Fruit fly (Drosophila melanogaster) whole organism, embryonic: Measurements from ENCODE around the gene CG31717.
A peak's percentile ranks its signal among the peaks of the same experiment; 100 is the strongest.

Experiments used
- Ada2b ChIP-seq: fragments of 200-800 bp; sonication (Bioruptor generic); IDR thresholded peaks from 2 replicates; pipeline ENCODE4 v1.3.6; 2022; ENCODE audit warnings: missing biosample characterization, missing genetic modification characterization
- Atf6 ChIP-seq: fragments of 200-800 bp; sonication (Bioruptor generic); IDR thresholded peaks from 2 replicates; pipeline ENCODE4 v1.3.6; 2022; ENCODE audit warnings: missing biosample characterization, missing genetic modification characterization
- CG10431 ChIP-seq: fragments of 200-800 bp; sonication (Bioruptor generic); optimal IDR thresholded peaks from 3 replicates; lab custom pipeline; 2018; ENCODE audit warnings: missing biosample characterization, mild to moderate bottlenecking, missing genetic modification characterization
- CG10462 ChIP-seq: fragments of 200-800 bp; sonication (Bioruptor generic); optimal IDR thresholded peaks from 2 replicates; lab custom pipeline; 2016; ENCODE audit warnings: missing biosample characterization, missing genetic modification characterization
- CG12659 ChIP-seq: fragments of 200-800 bp; sonication (Bioruptor generic); optimal IDR thresholded peaks from 3 replicates; lab custom pipeline; 2017; ENCODE audit warnings: mild to moderate bottlenecking, missing biosample characterization, missing genetic modification reagents, missing genetic modification characterization
- CG12744 ChIP-seq: fragments of 200-800 bp; sonication (Bioruptor generic); optimal IDR thresholded peaks from 2 replicates; lab custom pipeline; 2016; ENCODE audit warnings: missing biosample characterization, missing genetic modification characterization
- CG12769 ChIP-seq: fragments of 200-800 bp; sonication (Bioruptor generic); optimal IDR thresholded peaks from 2 replicates; lab custom pipeline; 2019; ENCODE audit warnings: missing biosample characterization, mild to moderate bottlenecking, missing genetic modification characterization, moderate library complexity
- CG14441 ChIP-seq: fragments of 200-800 bp; sonication (Bioruptor generic); IDR thresholded peaks from 2 replicates; pipeline ENCODE4 v1.3.6; 2022; ENCODE audit warnings: missing biosample characterization, missing genetic modification characterization
- CG15479 ChIP-seq: fragments of 200-800 bp; sonication (Bioruptor generic); optimal IDR thresholded peaks from 3 replicates; lab custom pipeline; 2019; ENCODE audit warnings: missing biosample characterization, mild to moderate bottlenecking, missing genetic modification characterization, moderate library complexity
- CG16813 ChIP-seq: fragments of 200-800 bp; sonication (Bioruptor generic); IDR thresholded peaks from 3 replicates; pipeline ENCODE4 v1.3.6; 2022; ENCODE audit warnings: missing biosample characterization, missing genetic modification characterization; ENCODE audit not compliant: partially characterized antibody
- CG18011 ChIP-seq: fragments of 200-800 bp; sonication (Bioruptor generic); optimal IDR thresholded peaks from 2 replicates; lab custom pipeline; 2017; ENCODE audit warnings: missing biosample characterization, missing genetic modification characterization, mild to moderate bottlenecking, moderate library complexity, missing genotype
- CG30020 ChIP-seq: fragments of 200-800 bp; optimal IDR thresholded peaks from 2 replicates; lab custom pipeline; 2019; ENCODE audit warnings: missing biosample characterization, mild to moderate bottlenecking, missing genetic modification characterization, moderate library complexity
- CG34224 ChIP-seq: fragments of 200-800 bp; sonication (Bioruptor generic); IDR thresholded peaks from 3 replicates; pipeline ENCODE4 v1.3.6; 2022; ENCODE audit warnings: missing biosample characterization, missing genetic modification characterization; ENCODE audit not compliant: partially characterized antibody
- CG3995 ChIP-seq: fragments of 200-800 bp; sonication (Bioruptor generic); optimal IDR thresholded peaks from 3 replicates; lab custom pipeline; 2016; ENCODE audit warnings: missing biosample characterization, missing genetic modification characterization
- CG43689 ChIP-seq: fragments of 200-800 bp; sonication (Bioruptor generic); IDR thresholded peaks from 2 replicates; pipeline ENCODE4 v1.3.6; 2022; ENCODE audit warnings: missing biosample characterization, missing genetic modification characterization
- CG6813 ChIP-seq: fragments of 200-800 bp; sonication (Bioruptor generic); optimal IDR thresholded peaks from 2 replicates; lab custom pipeline; 2017; ENCODE audit warnings: missing biosample characterization, missing genetic modification characterization, mild to moderate bottlenecking, moderate library complexity, missing genetic modification reagents
- CG8290 ChIP-seq, 3 experiments: fragments of 200-800 bp; sonication (Bioruptor generic); optimal IDR thresholded peaks; 2 replicates each; lab custom pipeline; 2016 to 2019; ENCODE audit warnings: missing biosample characterization in 3 of 3, missing genetic modification characterization in 3 of 3, mild to moderate bottlenecking in 2 of 3, moderate library complexity in 1 of 3
- CG8924 ChIP-seq: fragments of 200-800 bp; optimal IDR thresholded peaks from 3 replicates; lab custom pipeline; 2019; ENCODE audit warnings: missing biosample characterization, mild to moderate bottlenecking, missing genetic modification characterization, moderate library complexity
- Dp ChIP-seq: fragments of 200-800 bp; sonication (Bioruptor generic); optimal IDR thresholded peaks from 2 replicates; lab custom pipeline; 2018; ENCODE audit warnings: missing biosample characterization, mild to moderate bottlenecking, missing genetic modification characterization, moderate library complexity
- E2f2 ChIP-seq: fragments of 200-800 bp; sonication (Bioruptor generic); IDR thresholded peaks from 2 replicates; pipeline ENCODE4 v1.3.6; 2022; ENCODE audit warnings: missing biosample characterization, missing genetic modification characterization
- Fer1 ChIP-seq: fragments of 200-800 bp; sonication (Bioruptor generic); optimal IDR thresholded peaks from 2 replicates; lab custom pipeline; 2017; ENCODE audit warnings: missing biosample characterization, mild to moderate bottlenecking, missing genetic modification characterization
- GATAe ChIP-seq: fragments of 200-800 bp; sonication (Bioruptor generic); conservative IDR thresholded peaks from 2 replicates; pipeline ENCODE4 v1.3.6; 2022; ENCODE audit warnings: missing biosample characterization, missing genetic modification characterization
- HLH4C ChIP-seq: fragments of 200-800 bp; sonication (Bioruptor generic); IDR thresholded peaks from 3 replicates; pipeline ENCODE4 v1.3.6; 2022; ENCODE audit warnings: missing biosample characterization, missing genetic modification characterization; ENCODE audit not compliant: partially characterized antibody
- Hey ChIP-seq: fragments of 200-800 bp; sonication (Bioruptor generic); optimal IDR thresholded peaks from 3 replicates; lab custom pipeline; 2018; ENCODE audit warnings: missing biosample characterization, mild to moderate bottlenecking, missing genetic modification characterization
- HmgZ ChIP-seq: fragments of 200-800 bp; sonication (Bioruptor generic); optimal IDR thresholded peaks from 2 replicates; lab custom pipeline; 2018; ENCODE audit warnings: missing biosample characterization, mild to moderate bottlenecking, missing genetic modification characterization
- Hsf ChIP-seq: fragments of 200-800 bp; sonication (Bioruptor generic); optimal IDR thresholded peaks from 3 replicates; lab custom pipeline; 2016; ENCODE audit warnings: missing biosample characterization, missing genetic modification characterization
- Kr ChIP-seq: fragments of 200-800 bp; sonication (Bioruptor generic); optimal IDR thresholded peaks from 2 replicates; lab custom pipeline; 2017; ENCODE audit warnings: missing biosample characterization, mild to moderate bottlenecking, missing genetic modification characterization
- Lhr ChIP-seq: fragments of 200-800 bp; sonication (Bioruptor generic); optimal IDR thresholded peaks from 3 replicates; lab custom pipeline; 2017; ENCODE audit warnings: mild to moderate bottlenecking, missing biosample characterization, missing genetic modification reagents, missing genetic modification characterization
- Lpt ChIP-seq: fragments of >200 bp; optimal IDR thresholded peaks from 2 replicates; lab custom pipeline; 2018; ENCODE audit warnings: missing biosample characterization, missing genetic modification characterization
- MBD-R2 ChIP-seq: fragments of 200-800 bp; sonication (Bioruptor generic); IDR thresholded peaks from 2 replicates; pipeline ENCODE4 v1.3.6; 2022; ENCODE audit warnings: missing biosample characterization, missing genetic modification characterization
- Max ChIP-seq: fragments of 200-800 bp; sonication (Bioruptor generic); optimal IDR thresholded peaks from 2 replicates; lab custom pipeline; 2016; ENCODE audit warnings: missing biosample characterization, mild to moderate bottlenecking, missing genetic modification characterization
- Med ChIP-seq: fragments of 200-800 bp; sonication (Bioruptor generic); peaks from one replicate; lab custom pipeline; 2016; ENCODE audit warnings: missing biosample characterization, missing genetic modification characterization, mild to moderate bottlenecking, inconsistent platforms, moderate library complexity
- Opbp ChIP-seq: fragments of 200-800 bp; sonication (Bioruptor generic); IDR thresholded peaks from 3 replicates; pipeline ENCODE4 v1.3.6; 2022; ENCODE audit warnings: missing biosample characterization, missing genetic modification characterization; ENCODE audit not compliant: partially characterized antibody
- Optix ChIP-seq: fragments of 200-800 bp; sonication (Bioruptor generic); IDR thresholded peaks from 3 replicates; pipeline ENCODE4 v1.3.6; 2022; ENCODE audit warnings: missing biosample characterization, missing genetic modification characterization
- PHDP ChIP-seq: fragments of 200-800 bp; sonication (Bioruptor generic); optimal IDR thresholded peaks from 3 replicates; lab custom pipeline; 2018; ENCODE audit warnings: missing biosample characterization, mild to moderate bottlenecking, missing genetic modification characterization, moderate library complexity
- cato ChIP-seq: fragments of 200-800 bp; sonication (Bioruptor generic); optimal IDR thresholded peaks from 2 replicates; lab custom pipeline; 2016; ENCODE audit warnings: missing biosample characterization, missing genetic modification characterization, borderline replicate concordance
- emc ChIP-seq: fragments of 200-800 bp; sonication (Bioruptor generic); optimal IDR thresholded peaks from 2 replicates; lab custom pipeline; 2016; ENCODE audit warnings: missing biosample characterization, missing genetic modification characterization
- gcm ChIP-seq: fragments of 200-800 bp; sonication (Bioruptor generic); optimal IDR thresholded peaks from 2 replicates; lab custom pipeline; 2019; ENCODE audit warnings: missing biosample characterization, mild to moderate bottlenecking, missing genetic modification characterization, moderate library complexity
- her ChIP-seq: fragments of 200-800 bp; sonication (Bioruptor generic); optimal IDR thresholded peaks from 2 replicates; lab custom pipeline; 2016; ENCODE audit warnings: missing biosample characterization, missing genetic modification characterization
- jing ChIP-seq: fragments of 200-800 bp; sonication (Bioruptor generic); optimal IDR thresholded peaks from 2 replicates; lab custom pipeline; 2018; ENCODE audit warnings: missing biosample characterization, mild to moderate bottlenecking, missing genetic modification characterization
- kah ChIP-seq: fragments of 200-800 bp; sonication (Bioruptor generic); optimal IDR thresholded peaks from 2 replicates; lab custom pipeline; 2018; ENCODE audit warnings: missing biosample characterization, mild to moderate bottlenecking, missing genetic modification characterization
- lola ChIP-seq, 3 experiments: fragments of >200 bp in 2 of 3; fragments of 200-800 bp in 1 of 3; sonication (Bioruptor generic) in 1 of 3; optimal IDR thresholded peaks; 2 replicates each; lab custom pipeline; 2017 to 2019; ENCODE audit warnings: missing biosample characterization in 3 of 3, missing genetic modification characterization in 3 of 3, mild to moderate bottlenecking in 1 of 3, moderate library complexity in 1 of 3
- lov ChIP-seq, 2 experiments: fragments of 200-800 bp in 1 of 2; fragments of >200 bp in 1 of 2; sonication (Bioruptor generic) in 1 of 2; IDR thresholded peaks in 1 of 2; optimal IDR thresholded peaks in 1 of 2; 2 replicates in 1 of 2; 3 replicates in 1 of 2; pipeline versions ENCODE4 v1.3.6 to Lab custom; 2017 to 2022; ENCODE audit warnings: missing biosample characterization in 1 of 2, missing genetic modification characterization in 1 of 2
- nerfin-1 ChIP-seq: fragments of 200-800 bp; sonication (Bioruptor generic); optimal IDR thresholded peaks from 3 replicates; lab custom pipeline; 2019; ENCODE audit warnings: missing biosample characterization, mild to moderate bottlenecking, missing genetic modification characterization, moderate library complexity
- row ChIP-seq: fragments of 200-800 bp; sonication (Bioruptor generic); IDR thresholded peaks from 3 replicates; pipeline ENCODE4 v1.3.6; 2022; ENCODE audit warnings: missing biosample characterization, missing genetic modification characterization
- sd ChIP-seq: fragments of 200-800 bp; sonication (Bioruptor generic); optimal IDR thresholded peaks from 3 replicates; lab custom pipeline; 2018; ENCODE audit warnings: missing biosample characterization, mild to moderate bottlenecking, missing genetic modification characterization, moderate library complexity
- stc ChIP-seq: fragments of 200-800 bp; sonication (Bioruptor generic); IDR thresholded peaks from 2 replicates; pipeline ENCODE4 v1.3.6; 2022; ENCODE audit warnings: missing biosample characterization, missing genetic modification characterization
- unpg ChIP-seq: fragments of 200-800 bp; sonication (Bioruptor generic); optimal IDR thresholded peaks from 3 replicates; lab custom pipeline; 2018; ENCODE audit warnings: missing biosample characterization, mild to moderate bottlenecking, missing genetic modification characterization, moderate library complexity
- zen2 ChIP-seq: fragments of 200-800 bp; sonication (Bioruptor generic); IDR thresholded peaks from 3 replicates; pipeline ENCODE4 v1.3.6; 2022; ENCODE audit warnings: missing biosample characterization, missing genetic modification characterization; ENCODE audit not compliant: partially characterized antibody

CG31717 gene

DNA sequence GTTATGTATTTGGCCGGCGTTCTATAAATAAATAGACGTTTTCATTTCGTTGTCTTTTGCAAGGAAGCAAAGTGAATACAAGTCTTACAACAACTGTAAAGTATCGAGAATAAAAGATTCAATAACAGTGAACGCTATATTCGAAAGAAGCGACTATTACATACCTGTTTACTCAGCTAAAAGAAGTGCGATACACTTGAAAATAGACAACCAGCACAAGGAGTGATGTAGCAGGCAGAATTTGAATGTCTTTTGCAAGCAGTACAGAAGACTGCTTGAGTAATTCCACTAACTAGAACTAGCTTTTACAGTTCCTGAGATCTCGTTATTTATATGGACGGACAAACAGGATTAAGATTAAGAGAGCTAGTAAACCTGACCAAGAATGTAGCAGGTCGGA is 47.8 kb downstream of the CG31717 start (continued):
- peak; percentile 67 for TF ChIP-seq HmgZ (tag; lab: Kevin White, UChicago)
- TF ChIP-seq CG34224 (GFP tag; lab: Robert Waterston, UW): peak; percentile 57; the same call in 1 of the 3 replicates
- TF ChIP-seq Kr (GFP tag; lab: Kevin White, UChicago): no peak
- no peak for TF ChIP-seq GATAe (GFP tag; lab: Robert Waterston, UW)
- no peak for TF ChIP-seq emc (GFP tag; lab: Kevin White, UChicago)
- TF ChIP-seq Med (GFP tag; lab: Kevin White, UChicago): peak; percentile 81
- no peak for TF ChIP-seq CG3995 (GFP tag; lab: Kevin White, UChicago)
- no peak for TF ChIP-seq kah (GFP tag; lab: Kevin White, UChicago)
- TF ChIP-seq Lpt: no peak
- no peak for TF ChIP-seq lov (optimal IDR thresholded peaks at IDR 0.05; lab: Kevin White, UChicago)
- TF ChIP-seq lov (GFP tag; IDR thresholded peaks at IDR 0.05; lab: Robert Waterston, UW): no peak
- peak; percentile 31 for TF ChIP-seq nerfin-1
- TF ChIP-seq row (GFP tag; lab: Robert Waterston, UW): peak; percentile 38; the same call in 1 of the 3 replicates
- no peak for TF ChIP-seq Fer1 (GFP tag; lab: Kevin White, UChicago)
- TF ChIP-seq MBD-R2 (GFP tag; lab: Robert Waterston, UW): peak; percentile 85
- TF ChIP-seq CG6813 (GFP tag; lab: Kevin White, UChicago): no peak
- TF ChIP-seq cato (GFP tag; lab: Kevin White, UChicago): no peak
- TF ChIP-seq CG14441: no peak
- TF ChIP-seq PHDP: no peak
- no peak for TF ChIP-seq zen2
- no peak for TF ChIP-seq Hey (tag; lab: Kevin White, UChicago)
- peak; percentile 58 for TF ChIP-seq Lhr
- TF ChIP-seq stc (GFP tag; lab: Robert Waterston, UW): no peak
- 0 out of 2 replicates have a peak, but pooled peaks have one; percentile 45 for TF ChIP-seq E2f2 (GFP tag; lab: Robert Waterston, UW)
- no peak for TF ChIP-seq Optix
- TF ChIP-seq Hsf (GFP tag; lab: Kevin White, UChicago): no peak
- TF ChIP-seq CG16813: peak; percentile 91
- peak; percentile 29 for TF ChIP-seq CG10462
- TF ChIP-seq unpg (GFP tag; lab: Kevin White, UChicago): no peak
- TF ChIP-seq Atf6 (GFP tag; lab: Robert Waterston, UW): no peak
- peak; percentile 79 for TF ChIP-seq HLH4C
- no peak for TF ChIP-seq Ada2b (GFP tag; lab: Robert Waterston, UW)
- peak; percentile 97 for TF ChIP-seq CG18011 (GFP tag; lab: Kevin White, UChicago)
- TF ChIP-seq CG30020 (tag; lab: Kevin White, UChicago): peak; percentile 65
- peak; percentile 90; the same call in 2 of the 3 replicates for TF ChIP-seq Opbp (GFP tag; lab: Robert Waterston, UW)
- TF ChIP-seq sd (tag; lab: Kevin White, UChicago): peak; percentile 95
- TF ChIP-seq her (GFP tag; lab: Kevin White, UChicago): peak; percentile 16
- peak; percentile 74 for TF ChIP-seq CG12659 (GFP tag; lab: Kevin White, UChicago)
- no peak for TF ChIP-seq Max (GFP tag; lab: Kevin White, UChicago)
- peak; percentile 31 for TF ChIP-seq Dp
- peak; percentile 0 for TF ChIP-seq CG8924 (tag; lab: Kevin White, UChicago)
- peak; percentile 98 for TF ChIP-seq CG8290 (GFP tag; optimal IDR thresholded peaks at IDR 0.05; lab: Kevin White, UChicago)
- TF ChIP-seq CG8290 (tag; optimal IDR thresholded peaks at IDR 0.05; lab: Kevin White, UChicago): peak; percentile 87 to 91
- TF ChIP-seq gcm (GFP tag; lab: Kevin White, UChicago): no peak
- TF ChIP-seq lola (GFP tag; optimal IDR thresholded peaks at IDR 0.05; lab: Kevin White, UChicago): no peak
- no peak for TF ChIP-seq CG10431
- TF ChIP-seq CG12744 (GFP tag; lab: Kevin White, UChicago): no peak
- no peak for TF ChIP-seq CG43689
- no peak for TF ChIP-seq CG15479 (GFP tag; lab: Kevin White, UChicago)
- peak; percentile 63 for TF ChIP-seq CG12769 (tag; lab: Kevin White, UChicago)
- TF ChIP-seq jing (GFP tag; lab: Kevin White, UChicago): no peak
